Fruit fly (Drosophila melanogaster) Kc167 (cell line): ENCODE results near the gene CG12684.

ENCODE experiments used
- Myc ChIP-seq: fragments of >200 bp; optimal IDR thresholded peaks from 2 replicates; lab custom pipeline; 2017; ENCODE audit warnings: missing external identifiers
- Sin3A ChIP-seq: fragments of >200 bp; optimal IDR thresholded peaks from 2 replicates; lab custom pipeline; 2018; ENCODE audit warnings: missing external identifiers
- h ChIP-seq: fragments of >200 bp; optimal IDR thresholded peaks from 3 replicates; lab custom pipeline; 2018; ENCODE audit warnings: missing external identifiers
- insv ChIP-seq: fragments of >200 bp; optimal IDR thresholded peaks from 3 replicates; lab custom pipeline; 2018; ENCODE audit warnings: missing external identifiers
- psq ChIP-seq: fragments of >200 bp; optimal IDR thresholded peaks from 2 replicates; lab custom pipeline; 2017; ENCODE audit warnings: missing external identifiers
- ttk ChIP-seq: sonication (Bioruptor generic); optimal IDR thresholded peaks from 2 replicates; lab custom pipeline; 2017; ENCODE audit warnings: missing external identifiers

DNA sequence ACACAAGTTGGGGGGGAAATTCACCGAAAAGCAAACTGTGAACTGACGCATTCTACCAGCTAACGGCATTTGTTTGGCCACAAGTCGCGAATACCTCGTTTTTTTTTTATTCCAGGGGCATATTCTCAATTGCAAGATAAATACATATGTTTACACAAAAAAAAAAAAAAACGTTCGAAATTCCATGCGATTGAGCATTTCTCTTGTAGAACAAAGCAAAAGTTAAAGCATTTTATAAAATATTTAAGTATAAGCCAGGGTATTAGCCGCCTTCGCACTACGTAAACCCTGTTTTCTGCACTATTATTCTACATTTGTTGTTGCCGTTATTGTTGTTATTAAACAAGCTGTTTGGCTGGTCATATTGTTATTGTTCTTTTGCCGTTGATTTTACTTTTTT is 42.6 kb upstream of the CG12684 start:
- no peak for TF ChIP-seq h (lab: Kevin White, UChicago)
- no peak for TF ChIP-seq Sin3A (lab: Kevin White, UChicago)
- no peak for TF ChIP-seq ttk
- no peak for TF ChIP-seq Myc (lab: Kevin White, UChicago)
- TF ChIP-seq insv, result no peak
- TF ChIP-seq psq (lab: Kevin White, UChicago), result no peak
